Fruit fly (Drosophila melanogaster) whole organism, embryonic: ENCODE data around the gene Grasp65.

Experiments
- Atf3 ChIP-seq: fragments of 200-800 bp; sonication (Bioruptor generic); optimal IDR thresholded peaks from 3 replicates; lab custom pipeline; 2016; ENCODE audit warnings: missing biosample characterization, missing genetic modification characterization
- CG10366 ChIP-seq: fragments of 200-800 bp; sonication (Bioruptor generic); IDR thresholded peaks from 2 replicates; pipeline ENCODE4 v1.3.6; 2022; ENCODE audit warnings: missing biosample characterization, missing genetic modification characterization
- CG10654 ChIP-seq: fragments of 200-800 bp; sonication (Bioruptor generic); optimal IDR thresholded peaks from 2 replicates; lab custom pipeline; 2016; ENCODE audit warnings: missing biosample characterization, missing genetic modification characterization
- CG1233 ChIP-seq: fragments of 200-800 bp; sonication (Bioruptor generic); optimal IDR thresholded peaks from 4 replicates; lab custom pipeline; 2018; ENCODE audit warnings: missing biosample characterization, mild to moderate bottlenecking, missing genetic modification characterization
- CG12942 ChIP-seq: fragments of 200-800 bp; sonication (Bioruptor generic); optimal IDR thresholded peaks from 3 replicates; lab custom pipeline; 2016; ENCODE audit warnings: missing biosample characterization, missing genetic modification characterization
- CG13296 ChIP-seq: fragments of 200-800 bp; sonication (Bioruptor generic); optimal IDR thresholded peaks from 3 replicates; lab custom pipeline; 2018; ENCODE audit warnings: missing biosample characterization, mild to moderate bottlenecking, missing genetic modification characterization
- CG14965 ChIP-seq: fragments of 200-800 bp; sonication (Bioruptor generic); optimal IDR thresholded peaks from 2 replicates; lab custom pipeline; 2016; ENCODE audit warnings: missing biosample characterization, missing genetic modification characterization, borderline replicate concordance
- CG15011 ChIP-seq: fragments of 200-800 bp; sonication (Bioruptor generic); optimal IDR thresholded peaks from 3 replicates; lab custom pipeline; 2018; ENCODE audit warnings: missing biosample characterization, mild to moderate bottlenecking, missing genetic modification characterization
- CG15479 ChIP-seq: fragments of 200-800 bp; sonication (Bioruptor generic); optimal IDR thresholded peaks from 3 replicates; lab custom pipeline; 2019; ENCODE audit warnings: missing biosample characterization, mild to moderate bottlenecking, missing genetic modification characterization, moderate library complexity
- CG17186 ChIP-seq: fragments of 200-800 bp; sonication (Bioruptor generic); optimal IDR thresholded peaks from 3 replicates; lab custom pipeline; 2017; ENCODE audit warnings: missing biosample characterization, missing genetic modification reagents, missing genetic modification characterization
- CG17361 ChIP-seq: fragments of 200-800 bp; sonication (Bioruptor generic); IDR thresholded peaks from 3 replicates; pipeline ENCODE4 v1.3.6; 2022; ENCODE audit warnings: missing biosample characterization, missing genetic modification characterization
- CG17612 ChIP-seq: fragments of 200-800 bp; sonication (Bioruptor generic); IDR thresholded peaks from 2 replicates; pipeline ENCODE4 v1.3.6; 2022; ENCODE audit warnings: missing biosample characterization, missing genetic modification characterization
- CG18011 ChIP-seq: fragments of 200-800 bp; sonication (Bioruptor generic); optimal IDR thresholded peaks from 2 replicates; lab custom pipeline; 2017; ENCODE audit warnings: missing biosample characterization, missing genetic modification characterization, mild to moderate bottlenecking, moderate library complexity, missing genotype
- CG2875 ChIP-seq: fragments of 200-800 bp; sonication (Bioruptor generic); optimal IDR thresholded peaks from 2 replicates; lab custom pipeline; 2017; ENCODE audit warnings: missing biosample characterization, mild to moderate bottlenecking, missing genetic modification characterization, missing genetic modification reagents
- CG30403 ChIP-seq: fragments of 200-800 bp; sonication (Bioruptor generic); optimal IDR thresholded peaks from 3 replicates; lab custom pipeline; 2016; ENCODE audit warnings: missing biosample characterization, missing genetic modification characterization
- CG3995 ChIP-seq: fragments of 200-800 bp; sonication (Bioruptor generic); optimal IDR thresholded peaks from 3 replicates; lab custom pipeline; 2016; ENCODE audit warnings: missing biosample characterization, missing genetic modification characterization
- CG4617 ChIP-seq: fragments of 200-800 bp; sonication (Bioruptor generic); optimal IDR thresholded peaks from 3 replicates; lab custom pipeline; 2016; ENCODE audit warnings: missing biosample characterization, missing genetic modification characterization, borderline replicate concordance
- CG4854 ChIP-seq: fragments of 200-800 bp; sonication (Bioruptor generic); optimal IDR thresholded peaks from 2 replicates; lab custom pipeline; 2016; ENCODE audit warnings: missing biosample characterization, missing genetic modification characterization, inconsistent platforms
- CG6175 ChIP-seq: fragments of 200-800 bp; sonication (Bioruptor generic); IDR thresholded peaks from 3 replicates; pipeline ENCODE4 v1.3.6; 2022; ENCODE audit warnings: missing biosample characterization, missing genetic modification characterization
- CG6765 ChIP-seq: fragments of 200-800 bp; sonication (Bioruptor generic); optimal IDR thresholded peaks from 3 replicates; lab custom pipeline; 2017; ENCODE audit warnings: missing biosample characterization, mild to moderate bottlenecking, missing genetic modification characterization
- Fer2 ChIP-seq: fragments of 200-800 bp; sonication (Bioruptor generic); optimal IDR thresholded peaks from 2 replicates; lab custom pipeline; 2018; ENCODE audit warnings: missing biosample characterization, mild to moderate bottlenecking, missing genetic modification characterization, moderate library complexity
- GATAe ChIP-seq: fragments of 200-800 bp; sonication (Bioruptor generic); conservative IDR thresholded peaks from 2 replicates; pipeline ENCODE4 v1.3.6; 2022; ENCODE audit warnings: missing biosample characterization, missing genetic modification characterization
- Hmx ChIP-seq: fragments of 200-800 bp; sonication (Bioruptor generic); optimal IDR thresholded peaks from 2 replicates; lab custom pipeline; 2016; ENCODE audit warnings: missing biosample characterization, missing genetic modification characterization
- Hr3 ChIP-seq: fragments of 200-800 bp; sonication (Bioruptor generic); optimal IDR thresholded peaks from 3 replicates; lab custom pipeline; 2016; ENCODE audit warnings: missing biosample characterization, missing genetic modification characterization
- Lhr ChIP-seq: fragments of 200-800 bp; sonication (Bioruptor generic); optimal IDR thresholded peaks from 3 replicates; lab custom pipeline; 2017; ENCODE audit warnings: mild to moderate bottlenecking, missing biosample characterization, missing genetic modification reagents, missing genetic modification characterization
- MBD-R2 ChIP-seq: fragments of 200-800 bp; sonication (Bioruptor generic); IDR thresholded peaks from 2 replicates; pipeline ENCODE4 v1.3.6; 2022; ENCODE audit warnings: missing biosample characterization, missing genetic modification characterization
- Opbp ChIP-seq: fragments of 200-800 bp; sonication (Bioruptor generic); IDR thresholded peaks from 3 replicates; pipeline ENCODE4 v1.3.6; 2022; ENCODE audit warnings: missing biosample characterization, missing genetic modification characterization; ENCODE audit not compliant: partially characterized antibody
- Optix ChIP-seq: fragments of 200-800 bp; sonication (Bioruptor generic); IDR thresholded peaks from 3 replicates; pipeline ENCODE4 v1.3.6; 2022; ENCODE audit warnings: missing biosample characterization, missing genetic modification characterization
- Pdp1 ChIP-seq, 2 experiments: fragments of 200-800 bp; sonication (Bioruptor generic); optimal IDR thresholded peaks; 3 replicates each; lab custom pipeline; 2016; ENCODE audit warnings: missing biosample characterization in 2 of 2, missing genetic modification characterization in 2 of 2, mild to moderate bottlenecking in 1 of 2, moderate library complexity in 1 of 2
- Spps ChIP-seq: fragments of 200-800 bp; sonication (Bioruptor generic); optimal IDR thresholded peaks from 2 replicates; lab custom pipeline; 2018; ENCODE audit warnings: missing biosample characterization, mild to moderate bottlenecking, missing genetic modification characterization
- ato ChIP-seq: fragments of 200-800 bp; sonication (Bioruptor generic); IDR thresholded peaks from 2 replicates; pipeline ENCODE4 v1.3.6; 2022; ENCODE audit warnings: missing biosample characterization, missing genetic modification characterization; ENCODE audit not compliant: partially characterized antibody
- ci ChIP-seq: fragments of 200-800 bp; sonication (Bioruptor generic); IDR thresholded peaks from 3 replicates; pipeline ENCODE4 v1.3.6; 2022; ENCODE audit warnings: missing biosample characterization, missing genetic modification characterization
- emc ChIP-seq: fragments of 200-800 bp; sonication (Bioruptor generic); optimal IDR thresholded peaks from 2 replicates; lab custom pipeline; 2016; ENCODE audit warnings: missing biosample characterization, missing genetic modification characterization
- fru ChIP-seq: fragments of >200 bp; optimal IDR thresholded peaks from 2 replicates; lab custom pipeline; 2017
- grau ChIP-seq: fragments of 200-800 bp; optimal IDR thresholded peaks from 3 replicates; lab custom pipeline; 2019; ENCODE audit warnings: missing biosample characterization, mild to moderate bottlenecking, missing genetic modification characterization, moderate library complexity
- gsb-n ChIP-seq: fragments of 200-800 bp; sonication (Bioruptor generic); optimal IDR thresholded peaks from 3 replicates; lab custom pipeline; 2018; ENCODE audit warnings: missing biosample characterization, mild to moderate bottlenecking, missing genetic modification characterization
- gt ChIP-seq: fragments of 200-800 bp; sonication (Bioruptor generic); IDR thresholded peaks from 2 replicates; pipeline ENCODE4 v1.3.6; 2022; ENCODE audit warnings: missing biosample characterization, missing genetic modification characterization
- ham ChIP-seq: fragments of 200-800 bp; sonication (Bioruptor generic); IDR thresholded peaks from 2 replicates; pipeline ENCODE4 v1.3.6; 2022; ENCODE audit warnings: missing biosample characterization, missing genetic modification characterization
- hb ChIP-seq: fragments of 200-800 bp; sonication (Bioruptor generic); IDR thresholded peaks from 3 replicates; pipeline ENCODE4 v1.3.6; 2022; ENCODE audit warnings: missing biosample characterization, missing genetic modification characterization; ENCODE audit not compliant: partially characterized antibody
- lilli ChIP-seq: fragments of 200-800 bp; sonication (Bioruptor generic); optimal IDR thresholded peaks from 3 replicates; lab custom pipeline; 2016; ENCODE audit warnings: missing biosample characterization, missing genetic modification characterization
- mirr ChIP-seq: fragments of 200-800 bp; sonication (Bioruptor generic); optimal IDR thresholded peaks from 3 replicates; lab custom pipeline; 2018; ENCODE audit warnings: missing biosample characterization, mild to moderate bottlenecking, missing genetic modification characterization
- nau ChIP-seq: fragments of 200-800 bp; sonication (Bioruptor generic); optimal IDR thresholded peaks from 3 replicates; lab custom pipeline; 2017; ENCODE audit warnings: missing biosample characterization, mild to moderate bottlenecking, missing genetic modification characterization, missing genetic modification reagents
- repo ChIP-seq: fragments of 200-800 bp; sonication (Bioruptor generic); optimal IDR thresholded peaks from 2 replicates; lab custom pipeline; 2016; ENCODE audit warnings: missing biosample characterization, missing genetic modification characterization
- salm ChIP-seq: fragments of 200-800 bp; sonication (Bioruptor generic); optimal IDR thresholded peaks from 2 replicates; lab custom pipeline; 2018; ENCODE audit warnings: missing biosample characterization, mild to moderate bottlenecking, missing genetic modification characterization
- sens-2 ChIP-seq: fragments of 200-800 bp; sonication (Bioruptor generic); IDR thresholded peaks from 2 replicates; pipeline ENCODE4 v1.3.6; 2022; ENCODE audit warnings: missing biosample characterization, missing genetic modification characterization
- seq ChIP-seq: fragments of 200-800 bp; sonication (Bioruptor generic); IDR thresholded peaks from 2 replicates; pipeline ENCODE4 v1.3.6; 2022; ENCODE audit warnings: missing biosample characterization, missing genetic modification characterization
- sim ChIP-seq: fragments of 200-800 bp; sonication (Bioruptor generic); IDR thresholded peaks from 2 replicates; pipeline ENCODE4 v1.3.6; 2022; ENCODE audit warnings: missing biosample characterization, missing genetic modification characterization
- sob ChIP-seq: fragments of 200-800 bp; sonication (Bioruptor generic); IDR thresholded peaks from 2 replicates; pipeline ENCODE4 v1.3.6; 2022; ENCODE audit warnings: missing biosample characterization, missing genetic modification characterization
- tup ChIP-seq: fragments of 200-800 bp; sonication (Bioruptor generic); optimal IDR thresholded peaks from 2 replicates; lab custom pipeline; 2016; ENCODE audit warnings: missing biosample characterization, mild to moderate bottlenecking, missing genetic modification characterization, moderate library complexity
- zen ChIP-seq: fragments of 200-800 bp; sonication (Bioruptor generic); optimal IDR thresholded peaks from 3 replicates; lab custom pipeline; 2018; ENCODE audit warnings: missing biosample characterization, mild to moderate bottlenecking, missing genetic modification characterization, moderate library complexity

The Grasp65 gene

dm6 chr3L:19896892-19897684, 27.7 kb upstream of the Grasp65 start (continued):
- TF ChIP-seq gt (GFP tag; lab: Robert Waterston, UW) (no peak), seq (GFP tag; lab: Robert Waterston, UW) (no peak), Hr3 (GFP tag; lab: Kevin White, UChicago) (no peak), CG15011 (GFP tag; lab: Kevin White, UChicago) (no peak), fru (lab: Kevin White, UChicago) (peak; percentile 54), Hmx (GFP tag; lab: Kevin White, UChicago) (no peak), tup (GFP tag; lab: Kevin White, UChicago) (no peak), CG2875 (GFP tag; lab: Kevin White, UChicago) (no peak), ci (GFP tag; lab: Robert Waterston, UW) (no peak), CG4854 (GFP tag; lab: Kevin White, UChicago) (no peak), CG17186 (GFP tag; lab: Kevin White, UChicago) (no peak), CG17612 (no peak), CG17361 (GFP tag; lab: Robert Waterston, UW) (0 out of 3 replicates have a peak, but pooled peaks have one; percentile 23), CG6765 (GFP tag; lab: Kevin White, UChicago) (no peak), CG30403 (GFP tag; lab: Kevin White, UChicago) (peak; percentile 3), Optix (GFP tag; lab: Robert Waterston, UW) (no peak), ato (no peak), mirr (peak; percentile 1), CG10654 (no peak), sens-2 (GFP tag; lab: Robert Waterston, UW) (no peak), Fer2 (tag; lab: Kevin White, UChicago) (no peak), CG10366 (GFP tag; lab: Robert Waterston, UW) (no peak), CG13296 (no peak), CG12942 (GFP tag; lab: Kevin White, UChicago) (no peak), zen (tag; lab: Kevin White, UChicago) (no peak), CG4617 (GFP tag; lab: Kevin White, UChicago) (no peak), CG1233 (GFP tag; lab: Kevin White, UChicago) (no peak), lilli (peak; percentile 45), hb (GFP tag; lab: Robert Waterston, UW) (no peak), Pdp1 (GFP tag; optimal IDR thresholded peaks at IDR 0.05; lab: Kevin White, UChicago) (peak in 1 of 2 experiments; percentile 12), CG15479 (GFP tag; lab: Kevin White, UChicago) (no peak), emc (GFP tag; lab: Kevin White, UChicago) (no peak), gsb-n (tag; lab: Kevin White, UChicago) (no peak), MBD-R2 (GFP tag; lab: Robert Waterston, UW) (peak; percentile 30; the same call in 1 of the 2 replicates), Opbp (GFP tag; lab: Robert Waterston, UW) (no peak), Lhr (GFP tag; lab: Kevin White, UChicago) (no peak), CG3995 (GFP tag; lab: Kevin White, UChicago) (peak; percentile 75), Spps (tag; lab: Kevin White, UChicago) (no peak), Atf3 (GFP tag; lab: Kevin White, UChicago) (no peak), CG6175 (GFP tag; lab: Robert Waterston, UW) (peak; percentile 64; the same call in 2 of the 3 replicates), CG14965 (no peak), CG18011 (GFP tag; lab: Kevin White, UChicago) (peak; percentile 94), salm (tag; lab: Kevin White, UChicago) (no peak), GATAe (no peak), sob (GFP tag; lab: Robert Waterston, UW) (no peak), sim (GFP tag; lab: Robert Waterston, UW) (no peak), grau (tag; lab: Kevin White, UChicago) (peak; percentile 24), nau (GFP tag; lab: Kevin White, UChicago) (no peak), repo (GFP tag; lab: Kevin White, UChicago) (no peak), ham (GFP tag; lab: Robert Waterston, UW) (no peak)
